4 fruit fly cellular contexts compared by ENCODE assay signal in genomic region chrX:20505897-20506296, dm6.
A peak's percentile ranks its signal among the peaks of the same experiment; 100 is the strongest.
TF ChIP-seq lines count a peak whose summit lies in the region.

No protein-coding gene starts in this region.

- peak; percentile 4 for TF ChIP-seq CTCF in whole organism, embryonic (GFP tag; optimal IDR thresholded peaks at IDR 0.05; lab: Kevin White, UChicago)

TF ChIP-seq in whole organism, adult, 20 proteins besides CTCF, POLR2A, EP300 and RAD21:
- TF ChIP-seq CG11617 (GFP tag; optimal IDR thresholded peaks at IDR 0.05; lab: Kevin White, UChicago) (peak; percentile 55), kay (GFP tag; lab: Kevin White, UChicago; ENCODE audit: borderline replicate concordance) (peak; percentile 50), toe (GFP tag; optimal IDR thresholded peaks at IDR 0.05; lab: Kevin White, UChicago) (no peak), CG1620 (GFP tag; optimal IDR thresholded peaks at IDR 0.05; lab: Kevin White, UChicago) (peak; percentile 76), Clk (GFP tag; optimal IDR thresholded peaks at IDR 0.05; lab: Kevin White, UChicago) (no peak), CG33017 (tag; optimal IDR thresholded peaks at IDR 0.05; lab: Kevin White, UChicago) (no peak), bab1 (GFP tag; optimal IDR thresholded peaks at IDR 0.05; lab: Kevin White, UChicago) (no peak), CG7045 (GFP tag; optimal IDR thresholded peaks at IDR 0.05; lab: Kevin White, UChicago) (peak; percentile 14), CG7101 (tag; optimal IDR thresholded peaks at IDR 0.05; lab: Kevin White, UChicago) (peak; percentile 80), cic (GFP tag; optimal IDR thresholded peaks at IDR 0.05; lab: Kevin White, UChicago) (peak; percentile 43), Mnt (GFP tag; optimal IDR thresholded peaks at IDR 0.05; lab: Kevin White, UChicago) (peak; percentile 43), ovo (GFP tag; optimal IDR thresholded peaks at IDR 0.05; lab: Kevin White, UChicago) (peak; percentile 88), Crg-1 (GFP tag; optimal IDR thresholded peaks at IDR 0.05; lab: Kevin White, UChicago) (peak; percentile 83), Hr96 (GFP tag; optimal IDR thresholded peaks at IDR 0.05; lab: Kevin White, UChicago) (peak; percentile 23), tj (GFP tag; optimal IDR thresholded peaks at IDR 0.05; lab: Kevin White, UChicago) (peak; percentile 71), pad (GFP tag; optimal IDR thresholded peaks at IDR 0.05; lab: Kevin White, UChicago) (peak; percentile 46), CG5204 (GFP tag; optimal IDR thresholded peaks at IDR 0.05; lab: Kevin White, UChicago) (no peak), cnc (optimal IDR thresholded peaks at IDR 0.05; lab: Kevin White, UChicago) (no peak), CG12768 (GFP tag; optimal IDR thresholded peaks at IDR 0.05; lab: Kevin White, UChicago) (peak; percentile 2), CG14711 (tag; optimal IDR thresholded peaks at IDR 0.05; lab: Kevin White, UChicago) (peak; percentile 51)

TF ChIP-seq in whole organism, embryonic, 481 proteins besides CTCF, POLR2A, EP300 and RAD21 (continues in another document):
- TF ChIP-seq CG11695 (GFP tag; IDR thresholded peaks at IDR 0.05; lab: Robert Waterston, UW) (peak; percentile 46; the same call in 1 of the 3 replicates), Chrac-16 (GFP tag; optimal IDR thresholded peaks at IDR 0.05; lab: Kevin White, UChicago) (no peak), HLH3B (GFP tag; IDR thresholded peaks at IDR 0.05; lab: Robert Waterston, UW) (peak; percentile 38; the same call in 1 of the 2 replicates), CG17912 (GFP tag; optimal IDR thresholded peaks at IDR 0.05; lab: Kevin White, UChicago) (no peak), HmgZ (tag; optimal IDR thresholded peaks at IDR 0.05; lab: Kevin White, UChicago) (no peak), abd-A (tag; optimal IDR thresholded peaks at IDR 0.05; lab: Kevin White, UChicago) (no peak), Ets97D (GFP tag; optimal IDR thresholded peaks at IDR 0.05; lab: Kevin White, UChicago) (no peak), dm (GFP tag; optimal IDR thresholded peaks at IDR 0.05; lab: Kevin White, UChicago) (no peak), br (optimal IDR thresholded peaks at IDR 0.05; lab: Kevin White, UChicago) (no peak), CG2202 (tag; optimal IDR thresholded peaks at IDR 0.05; lab: Kevin White, UChicago) (no peak), her (GFP tag; optimal IDR thresholded peaks at IDR 0.05; lab: Kevin White, UChicago) (no peak), CG4404 (GFP tag; IDR thresholded peaks at IDR 0.05; lab: Robert Waterston, UW) (no peak), onecut (GFP tag; IDR thresholded peaks at IDR 0.05; lab: Robert Waterston, UW) (no peak), MESR4 (GFP tag; optimal IDR thresholded peaks at IDR 0.05; lab: Kevin White, UChicago) (no peak), Drgx (GFP tag; IDR thresholded peaks at IDR 0.05; lab: Robert Waterston, UW) (no peak), p53 (GFP tag; optimal IDR thresholded peaks at IDR 0.05; lab: Kevin White, UChicago) (no peak), ap (GFP tag; IDR thresholded peaks at IDR 0.05; lab: Robert Waterston, UW) (0 out of 2 replicates have a peak, but pooled peaks have one; percentile 26), nerfin-2 (GFP tag; IDR thresholded peaks at IDR 0.05; lab: Robert Waterston, UW; ENCODE audit: partially characterized antibody) (no peak), odd (GFP tag; optimal IDR thresholded peaks at IDR 0.05; lab: Kevin White, UChicago) (no peak), gsb (GFP tag; IDR thresholded peaks at IDR 0.05; lab: Robert Waterston, UW) (no peak), zen2 (GFP tag; IDR thresholded peaks at IDR 0.05; lab: Robert Waterston, UW; ENCODE audit: partially characterized antibody) (no peak), Bdp1 (GFP tag; optimal IDR thresholded peaks at IDR 0.05; lab: Kevin White, UChicago) (peak; percentile 5), Vsx1 (GFP tag; optimal IDR thresholded peaks at IDR 0.05; lab: Kevin White, UChicago) (peak; percentile 63), CG8765 (GFP tag; IDR thresholded peaks at IDR 0.05; lab: Robert Waterston, UW) (no peak), nau (GFP tag; optimal IDR thresholded peaks at IDR 0.05; lab: Kevin White, UChicago) (peak; percentile 45)

TF ChIP-seq in whole organism, prepupa, 60 proteins besides CTCF, POLR2A, EP300 and RAD21:
- TF ChIP-seq cyc (GFP tag; optimal IDR thresholded peaks at IDR 0.05; lab: Kevin White, UChicago) (no peak), fkh (GFP tag; optimal IDR thresholded peaks at IDR 0.05; lab: Kevin White, UChicago) (peak; percentile 54), vri (GFP tag; optimal IDR thresholded peaks at IDR 0.05; lab: Kevin White, UChicago) (peak; percentile 37), CG3919 (GFP tag; optimal IDR thresholded peaks at IDR 0.05; lab: Kevin White, UChicago) (no peak), dsx (GFP tag; optimal IDR thresholded peaks at IDR 0.05; lab: Kevin White, UChicago; ENCODE audit: poor library complexity, severe bottlenecking) (no peak), esn (GFP tag; optimal IDR thresholded peaks at IDR 0.05; lab: Kevin White, UChicago) (peak; percentile 48), CG10631 (GFP tag; optimal IDR thresholded peaks at IDR 0.05; lab: Kevin White, UChicago) (peak; percentile 17), Eip75B (GFP tag; optimal IDR thresholded peaks at IDR 0.05; lab: Kevin White, UChicago) (no peak), pdm3 (GFP tag; optimal IDR thresholded peaks at IDR 0.05; lab: Kevin White, UChicago) (no peak), CG6808 (GFP tag; optimal IDR thresholded peaks at IDR 0.05; lab: Kevin White, UChicago) (no peak), Eip78C (GFP tag; lab: Kevin White, UChicago) (peak; percentile 82), CG8319 (GFP tag; optimal IDR thresholded peaks at IDR 0.05; lab: Kevin White, UChicago) (peak; percentile 21), CG1621 (tag; optimal IDR thresholded peaks at IDR 0.05; lab: Kevin White, UChicago) (no peak), svp (GFP tag; lab: Kevin White, UChicago) (peak; percentile 61), Met (GFP tag; optimal IDR thresholded peaks at IDR 0.05; lab: Kevin White, UChicago) (peak; percentile 16), salr (GFP tag; optimal IDR thresholded peaks at IDR 0.05; lab: Kevin White, UChicago) (no peak), CG31627 (GFP tag; optimal IDR thresholded peaks at IDR 0.05; lab: Kevin White, UChicago) (peak; percentile 6), CG34406 (GFP tag; optimal IDR thresholded peaks at IDR 0.05; lab: Kevin White, UChicago) (peak; percentile 35), CG6163 (GFP tag; IDR thresholded peaks at IDR 0.05; lab: Robert Waterston, UW) (0 out of 3 replicates have a peak, but pooled peaks have one; percentile 20), Hr39 (GFP tag; optimal IDR thresholded peaks at IDR 0.05; lab: Kevin White, UChicago) (no peak), CG6792 (GFP tag; optimal IDR thresholded peaks at IDR 0.05; lab: Kevin White, UChicago) (peak; percentile 21), Sox102F (GFP tag; optimal IDR thresholded peaks at IDR 0.05; lab: Kevin White, UChicago) (peak; percentile 19), acj6 (GFP tag; optimal IDR thresholded peaks at IDR 0.05; lab: Kevin White, UChicago) (no peak), CG8632 (GFP tag; optimal IDR thresholded peaks at IDR 0.05; lab: Kevin White, UChicago) (peak; percentile 27), Smox (GFP tag; optimal IDR thresholded peaks at IDR 0.05; lab: Kevin White, UChicago) (peak; percentile 38), Eip93F (GFP tag; optimal IDR thresholded peaks at IDR 0.05; lab: Kevin White, UChicago) (peak; percentile 17)

TF ChIP-seq in whole organism, wandering third instar larva, 38 proteins besides CTCF, POLR2A, EP300 and RAD21 (continues in another document):
- peak; percentile 46 for TF ChIP-seq Hr83 (GFP tag; optimal IDR thresholded peaks at IDR 0.05; lab: Kevin White, UChicago; ENCODE audit: poor library complexity, severe bottlenecking)
- no peak for TF ChIP-seq GATAd (GFP tag; optimal IDR thresholded peaks at IDR 0.05; lab: Kevin White, UChicago)
- TF ChIP-seq usp (GFP tag; optimal IDR thresholded peaks at IDR 0.05; lab: Kevin White, UChicago) = no peak
- TF ChIP-seq CG32264 (GFP tag; optimal IDR thresholded peaks at IDR 0.05; lab: Kevin White, UChicago) = no peak
- TF ChIP-seq foxo (GFP tag; optimal IDR thresholded peaks at IDR 0.05; lab: Kevin White, UChicago) = peak in 1 of 2 experiments; percentile 47
- TF ChIP-seq Vsx2 (GFP tag; optimal IDR thresholded peaks at IDR 0.05; lab: Kevin White, UChicago; ENCODE audit: partially characterized antibody) = no peak
- no peak for TF ChIP-seq dsf (GFP tag; optimal IDR thresholded peaks at IDR 0.05; lab: Kevin White, UChicago; ENCODE audit: borderline replicate concordance)
- peak; percentile 65 for TF ChIP-seq Hnf4 (GFP tag; optimal IDR thresholded peaks at IDR 0.05; lab: Kevin White, UChicago)
- TF ChIP-seq woc (GFP tag; optimal IDR thresholded peaks at IDR 0.05; lab: Kevin White, UChicago) = no peak
- TF ChIP-seq pan (optimal IDR thresholded peaks at IDR 0.05; lab: Kevin White, UChicago) = no peak
- TF ChIP-seq Dfd (GFP tag; optimal IDR thresholded peaks at IDR 0.05; lab: Kevin White, UChicago) = no peak
- TF ChIP-seq sv (GFP tag; optimal IDR thresholded peaks at IDR 0.05; lab: Kevin White, UChicago) = no peak
- no peak for TF ChIP-seq CG9705 (GFP tag; optimal IDR thresholded peaks at IDR 0.05; lab: Kevin White, UChicago)
- peak; percentile 36 for TF ChIP-seq psq (GFP tag; optimal IDR thresholded peaks at IDR 0.05; lab: Kevin White, UChicago)
- peak; percentile 69 for TF ChIP-seq rgr (GFP tag; optimal IDR thresholded peaks at IDR 0.05; lab: Kevin White, UChicago)
- TF ChIP-seq tai (GFP tag; optimal IDR thresholded peaks at IDR 0.05; lab: Kevin White, UChicago) = peak; percentile 48
- TF ChIP-seq dmrt93B (GFP tag; optimal IDR thresholded peaks at IDR 0.05; lab: Kevin White, UChicago) = no peak
- no peak for TF ChIP-seq N (GFP tag; optimal IDR thresholded peaks at IDR 0.05; lab: Kevin White, UChicago)
- TF ChIP-seq HLH106 (tag; optimal IDR thresholded peaks at IDR 0.05; lab: Kevin White, UChicago) = peak; percentile 13
- no peak for TF ChIP-seq Rel (GFP tag; optimal IDR thresholded peaks at IDR 0.05; lab: Kevin White, UChicago)
- no peak for TF ChIP-seq Rel (tag; optimal IDR thresholded peaks at IDR 0.05; lab: Kevin White, UChicago)
- TF ChIP-seq Jra (GFP tag; optimal IDR thresholded peaks at IDR 0.05; lab: Kevin White, UChicago) = no peak
- TF ChIP-seq Hr78 (GFP tag; optimal IDR thresholded peaks at IDR 0.05; lab: Kevin White, UChicago) = no peak
- no peak for TF ChIP-seq ey (GFP tag; optimal IDR thresholded peaks at IDR 0.05; lab: Kevin White, UChicago)
- TF ChIP-seq lola (GFP tag; optimal IDR thresholded peaks at IDR 0.05; lab: Kevin White, UChicago) = no peak
- no peak for TF ChIP-seq jim (GFP tag; optimal IDR thresholded peaks at IDR 0.05; lab: Kevin White, UChicago)
- TF ChIP-seq br (GFP tag; optimal IDR thresholded peaks at IDR 0.05; lab: Kevin White, UChicago) = peak; percentile 11
- TF ChIP-seq dl (GFP tag; optimal IDR thresholded peaks at IDR 0.05; lab: Kevin White, UChicago; ENCODE audit: insufficient read depth in 1 of 2, partially characterized antibody in 2 of 2) = no peak
- no peak for TF ChIP-seq Dif (GFP tag; optimal IDR thresholded peaks at IDR 0.05; lab: Kevin White, UChicago; ENCODE audit: partially characterized antibody)
- TF ChIP-seq brk (GFP tag; optimal IDR thresholded peaks at IDR 0.05; lab: Kevin White, UChicago) = no peak
